Fruit fly (Drosophila melanogaster) whole organism, embryonic: ENCODE data around the gene Dhc36C.

Experiments used
- CG1024 ChIP-seq: fragments of 200-800 bp; sonication (Bioruptor generic); IDR thresholded peaks from 2 replicates; pipeline ENCODE4 v1.3.6; 2022; ENCODE audit warnings: missing biosample characterization, missing genetic modification characterization
- CG10565 ChIP-seq: fragments of 200-800 bp; sonication (Bioruptor generic); optimal IDR thresholded peaks from 3 replicates; lab custom pipeline; 2016; ENCODE audit warnings: missing biosample characterization, mild to moderate bottlenecking, missing genetic modification characterization
- CG11456 ChIP-seq: fragments of 200-800 bp; sonication (Bioruptor generic); IDR thresholded peaks from 3 replicates; pipeline ENCODE4 v1.3.6; 2022; ENCODE audit warnings: missing biosample characterization, missing genetic modification characterization
- CG11723 ChIP-seq: fragments of 200-800 bp; sonication (Bioruptor generic); optimal IDR thresholded peaks from 2 replicates; lab custom pipeline; 2017; ENCODE audit warnings: missing biosample characterization, mild to moderate bottlenecking, missing genetic modification characterization
- CG12071 ChIP-seq: fragments of 200-800 bp; sonication (Bioruptor generic); optimal IDR thresholded peaks from 3 replicates; lab custom pipeline; 2018; ENCODE audit warnings: missing biosample characterization, mild to moderate bottlenecking, missing genetic modification characterization
- CG12236 ChIP-seq: fragments of 200-800 bp; sonication (Bioruptor generic); optimal IDR thresholded peaks from 2 replicates; lab custom pipeline; 2016; ENCODE audit warnings: missing biosample characterization, missing genetic modification characterization
- CG14050 ChIP-seq: fragments of 200-800 bp; sonication (Bioruptor generic); IDR thresholded peaks from 3 replicates; pipeline ENCODE4 v1.3.6; 2022; ENCODE audit warnings: missing biosample characterization, missing genetic modification characterization
- CG14710 ChIP-seq: fragments of 200-800 bp; sonication (Bioruptor generic); optimal IDR thresholded peaks from 3 replicates; lab custom pipeline; 2019; ENCODE audit warnings: missing biosample characterization, mild to moderate bottlenecking, missing genetic modification characterization, moderate library complexity
- CG15479 ChIP-seq: fragments of 200-800 bp; sonication (Bioruptor generic); optimal IDR thresholded peaks from 3 replicates; lab custom pipeline; 2019; ENCODE audit warnings: missing biosample characterization, mild to moderate bottlenecking, missing genetic modification characterization, moderate library complexity
- CG15601 ChIP-seq: fragments of 200-800 bp; sonication (Bioruptor generic); optimal IDR thresholded peaks from 3 replicates; lab custom pipeline; 2019; ENCODE audit warnings: missing biosample characterization, mild to moderate bottlenecking, missing genetic modification characterization, moderate library complexity
- CG16779 ChIP-seq: fragments of 200-800 bp; sonication (Bioruptor generic); IDR thresholded peaks from 2 replicates; pipeline ENCODE4 v1.3.6; 2022; ENCODE audit warnings: missing biosample characterization, missing genetic modification characterization
- CG17328 ChIP-seq: fragments of 200-800 bp; sonication (Bioruptor generic); IDR thresholded peaks from 2 replicates; pipeline ENCODE4 v1.3.6; 2022; ENCODE audit warnings: missing biosample characterization, missing genetic modification characterization
- CG17385 ChIP-seq: fragments of 200-800 bp; sonication (Bioruptor generic); optimal IDR thresholded peaks from 3 replicates; lab custom pipeline; 2018; ENCODE audit warnings: missing biosample characterization, mild to moderate bottlenecking, missing genetic modification characterization
- CG31441 ChIP-seq: fragments of 200-800 bp; sonication (Bioruptor generic); IDR thresholded peaks from 2 replicates; pipeline ENCODE4 v1.3.6; 2022; ENCODE audit warnings: missing biosample characterization, missing genetic modification characterization
- CG32532 ChIP-seq: fragments of 200-800 bp; sonication (Bioruptor generic); IDR thresholded peaks from 2 replicates; pipeline ENCODE4 v1.3.6; 2022; ENCODE audit warnings: missing biosample characterization, missing genetic modification characterization
- CG32767 ChIP-seq: fragments of 200-800 bp; sonication (Bioruptor generic); IDR thresholded peaks from 2 replicates; pipeline ENCODE4 v1.3.6; 2022; ENCODE audit warnings: missing biosample characterization, missing genetic modification characterization
- CG5953 ChIP-seq: fragments of 200-800 bp; sonication (Bioruptor generic); IDR thresholded peaks from 2 replicates; pipeline ENCODE4 v1.3.6; 2022; ENCODE audit warnings: missing biosample characterization, missing genetic modification characterization
- CG6175 ChIP-seq: fragments of 200-800 bp; sonication (Bioruptor generic); IDR thresholded peaks from 3 replicates; pipeline ENCODE4 v1.3.6; 2022; ENCODE audit warnings: missing biosample characterization, missing genetic modification characterization
- CG6654 ChIP-seq: fragments of 200-800 bp; sonication (Bioruptor generic); optimal IDR thresholded peaks from 2 replicates; lab custom pipeline; 2017; ENCODE audit warnings: missing biosample characterization, mild to moderate bottlenecking, missing genetic modification characterization
- Dbx ChIP-seq: fragments of 200-800 bp; sonication (Bioruptor generic); IDR thresholded peaks from 3 replicates; pipeline ENCODE4 v1.3.6; 2022; ENCODE audit warnings: missing biosample characterization, missing genetic modification characterization
- Hsf ChIP-seq: fragments of 200-800 bp; sonication (Bioruptor generic); optimal IDR thresholded peaks from 3 replicates; lab custom pipeline; 2016; ENCODE audit warnings: missing biosample characterization, missing genetic modification characterization
- Jarid2 ChIP-seq: fragments of 200-800 bp; sonication (Bioruptor generic); optimal IDR thresholded peaks from 3 replicates; lab custom pipeline; 2017; ENCODE audit warnings: mild to moderate bottlenecking, missing biosample characterization, missing genetic modification reagents, missing genetic modification characterization
- Lpt ChIP-seq: fragments of >200 bp; optimal IDR thresholded peaks from 2 replicates; lab custom pipeline; 2018; ENCODE audit warnings: missing biosample characterization, missing genetic modification characterization
- Mad ChIP-seq: fragments of 200-800 bp; sonication (Bioruptor generic); optimal IDR thresholded peaks from 2 replicates; lab custom pipeline; 2016; ENCODE audit warnings: missing biosample characterization, missing genetic modification characterization
- NC2β ChIP-seq: fragments of 200-800 bp; sonication (Bioruptor generic); optimal IDR thresholded peaks from 2 replicates; lab custom pipeline; 2016; ENCODE audit warnings: missing biosample characterization, missing genetic modification characterization
- NK7.1 ChIP-seq: fragments of 200-800 bp; sonication (Bioruptor generic); optimal IDR thresholded peaks from 3 replicates; lab custom pipeline; 2016; ENCODE audit warnings: missing biosample characterization, missing genetic modification characterization
- Optix ChIP-seq: fragments of 200-800 bp; sonication (Bioruptor generic); IDR thresholded peaks from 3 replicates; pipeline ENCODE4 v1.3.6; 2022; ENCODE audit warnings: missing biosample characterization, missing genetic modification characterization
- Side ChIP-seq: fragments of 200-800 bp; sonication (Bioruptor generic); optimal IDR thresholded peaks from 2 replicates; lab custom pipeline; 2016; ENCODE audit warnings: missing biosample characterization, missing genetic modification characterization
- Sry-β ChIP-seq: fragments of 200-800 bp; sonication (Bioruptor generic); optimal IDR thresholded peaks from 2 replicates; lab custom pipeline; 2018; ENCODE audit warnings: missing biosample characterization, mild to moderate bottlenecking, missing genetic modification characterization, moderate library complexity
- Sry-δ ChIP-seq: fragments of 200-800 bp; sonication (Bioruptor generic); optimal IDR thresholded peaks from 2 replicates; lab custom pipeline; 2016; ENCODE audit warnings: missing biosample characterization, missing genetic modification characterization
- Vsx1 ChIP-seq: fragments of 200-800 bp; sonication (Bioruptor generic); optimal IDR thresholded peaks from 2 replicates; lab custom pipeline; 2017; ENCODE audit warnings: missing biosample characterization, mild to moderate bottlenecking, missing genetic modification characterization, missing genetic modification reagents
- bsh ChIP-seq, 2 experiments: fragments of 200-800 bp; sonication (Bioruptor generic); optimal IDR thresholded peaks; 2 replicates each; lab custom pipeline; 2017 to 2018; ENCODE audit warnings: mild to moderate bottlenecking in 2 of 2, missing biosample characterization in 2 of 2, missing genetic modification characterization in 2 of 2, moderate library complexity in 1 of 2
- cad ChIP-seq: fragments of >200 bp; optimal IDR thresholded peaks from 2 replicates; lab custom pipeline; 2017; ENCODE audit warnings: missing biosample characterization, missing genetic modification characterization
- cwo ChIP-seq: fragments of 200-800 bp; sonication (Bioruptor generic); optimal IDR thresholded peaks from 3 replicates; lab custom pipeline; 2017; ENCODE audit warnings: missing biosample characterization, missing genetic modification characterization, mild to moderate bottlenecking, moderate library complexity, missing genetic modification reagents
- dati ChIP-seq: fragments of 200-800 bp; sonication (Bioruptor generic); IDR thresholded peaks from 2 replicates; pipeline ENCODE4 v1.3.6; 2022; ENCODE audit warnings: missing biosample characterization, missing genetic modification characterization
- ems ChIP-seq: fragments of 200-800 bp; sonication (Bioruptor generic); optimal IDR thresholded peaks from 3 replicates; lab custom pipeline; 2016; ENCODE audit warnings: missing biosample characterization, missing genetic modification characterization
- ewg ChIP-seq: fragments of 200-800 bp; sonication (Bioruptor generic); optimal IDR thresholded peaks from 3 replicates; lab custom pipeline; 2017; ENCODE audit warnings: mild to moderate bottlenecking, missing biosample characterization, missing genetic modification reagents, missing genetic modification characterization
- exex ChIP-seq: fragments of 200-800 bp; sonication (Bioruptor generic); optimal IDR thresholded peaks from 4 replicates; lab custom pipeline; 2018; ENCODE audit warnings: missing biosample characterization, mild to moderate bottlenecking, missing genetic modification characterization, moderate library complexity
- grau ChIP-seq: fragments of 200-800 bp; optimal IDR thresholded peaks from 3 replicates; lab custom pipeline; 2019; ENCODE audit warnings: missing biosample characterization, mild to moderate bottlenecking, missing genetic modification characterization, moderate library complexity
- insv ChIP-seq, 2 experiments: fragments of 200-800 bp; sonication (Bioruptor generic); optimal IDR thresholded peaks; 3 replicates each; lab custom pipeline; 2016 to 2018; ENCODE audit warnings: missing biosample characterization in 2 of 2, missing genetic modification characterization in 2 of 2
- lbe ChIP-seq: fragments of 200-800 bp; sonication (Bioruptor generic); optimal IDR thresholded peaks from 2 replicates; lab custom pipeline; 2016; ENCODE audit warnings: missing biosample characterization, mild to moderate bottlenecking, missing genetic modification characterization
- p53 ChIP-seq: fragments of 200-800 bp; sonication (Bioruptor generic); optimal IDR thresholded peaks from 2 replicates; lab custom pipeline; 2016; ENCODE audit warnings: missing biosample characterization, missing genetic modification characterization
- ranshi ChIP-seq: fragments of 200-800 bp; sonication (Bioruptor generic); IDR thresholded peaks from 2 replicates; pipeline ENCODE4 v1.3.6; 2022; ENCODE audit warnings: missing biosample characterization, missing genetic modification characterization
- run ChIP-seq: fragments of 200-800 bp; sonication (Bioruptor generic); optimal IDR thresholded peaks from 3 replicates; lab custom pipeline; 2018; ENCODE audit warnings: missing biosample characterization, mild to moderate bottlenecking, missing genetic modification characterization
- sc ChIP-seq, 3 experiments: fragments of >200 bp in 2 of 3; fragments of 200-800 bp in 1 of 3; sonication (Bioruptor generic) in 1 of 3; optimal IDR thresholded peaks; 2 replicates in 2 of 3; 3 replicates in 1 of 3; lab custom pipeline; 2017; ENCODE audit warnings: mild to moderate bottlenecking in 1 of 3, missing biosample characterization in 1 of 3, missing genetic modification characterization in 1 of 3, missing genetic modification reagents in 1 of 3
- scrt ChIP-seq: fragments of 200-800 bp; sonication (Bioruptor generic); optimal IDR thresholded peaks from 2 replicates; lab custom pipeline; 2018; ENCODE audit warnings: missing biosample characterization, mild to moderate bottlenecking, missing genetic modification characterization, moderate library complexity
- sob ChIP-seq: fragments of 200-800 bp; sonication (Bioruptor generic); IDR thresholded peaks from 2 replicates; pipeline ENCODE4 v1.3.6; 2022; ENCODE audit warnings: missing biosample characterization, missing genetic modification characterization
- tna ChIP-seq: fragments of 200-800 bp; sonication (Bioruptor generic); IDR thresholded peaks from 2 replicates; pipeline ENCODE4 v1.3.6; 2022; ENCODE audit warnings: missing biosample characterization, missing genetic modification characterization; ENCODE audit not compliant: partially characterized antibody
- unpg ChIP-seq: fragments of 200-800 bp; sonication (Bioruptor generic); optimal IDR thresholded peaks from 3 replicates; lab custom pipeline; 2018; ENCODE audit warnings: missing biosample characterization, mild to moderate bottlenecking, missing genetic modification characterization, moderate library complexity
- vfl ChIP-seq: fragments of 200-800 bp; sonication (Bioruptor generic); optimal IDR thresholded peaks from 2 replicates; lab custom pipeline; 2016; ENCODE audit warnings: missing biosample characterization, missing genetic modification characterization

The Dhc36C gene

DNA sequence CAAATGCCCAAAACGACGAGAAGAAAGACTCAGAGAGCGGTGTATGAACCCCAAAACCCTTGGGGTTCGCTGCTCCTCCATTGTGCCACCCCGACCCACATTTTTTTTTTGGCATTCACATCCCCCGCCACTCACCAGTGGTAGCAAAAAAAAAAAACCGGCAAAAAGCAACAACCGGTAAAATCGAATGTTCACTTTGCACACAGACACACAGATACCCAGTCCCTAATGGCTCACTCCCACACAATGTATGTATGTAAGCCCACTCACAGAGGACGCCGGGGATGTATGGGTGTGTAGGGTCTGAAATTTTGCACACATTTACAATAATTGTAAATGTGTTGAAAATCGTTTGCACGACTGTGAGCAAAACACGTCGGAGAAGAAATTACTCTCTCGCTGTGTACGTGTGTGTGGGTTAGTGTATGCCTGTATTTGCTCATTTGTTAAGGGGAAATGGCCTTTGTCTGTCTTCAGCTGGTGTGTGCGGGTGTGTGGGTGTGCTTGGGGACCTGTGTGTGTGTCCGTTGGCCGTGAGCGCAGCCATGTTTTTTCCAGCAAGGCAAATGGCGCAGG is 73.2 kb downstream of the Dhc36C start:
- TF ChIP-seq unpg (GFP tag; lab: Kevin White, UChicago): no peak
- no peak for TF ChIP-seq sob
- 0 out of 2 replicates have a peak, but pooled peaks have one; percentile 5 for TF ChIP-seq CG1024 (GFP tag; lab: Robert Waterston, UW)
- no peak for TF ChIP-seq CG17328 (GFP tag; lab: Robert Waterston, UW)
- TF ChIP-seq Sry-δ (GFP tag; lab: Kevin White, UChicago): no peak
- no peak for TF ChIP-seq Mad (GFP tag; lab: Kevin White, UChicago)
- TF ChIP-seq Side (GFP tag; lab: Kevin White, UChicago): no peak
- no peak for TF ChIP-seq run (tag; lab: Kevin White, UChicago)
- no peak for TF ChIP-seq p53 (GFP tag; lab: Kevin White, UChicago)
- TF ChIP-seq scrt (GFP tag; lab: Kevin White, UChicago): peak; percentile 73
- TF ChIP-seq Jarid2 (GFP tag; lab: Kevin White, UChicago): no peak
- TF ChIP-seq tna: no peak
- TF ChIP-seq CG31441 (GFP tag; lab: Robert Waterston, UW): no peak
- no peak for TF ChIP-seq CG32532
- TF ChIP-seq CG14050: no peak
- no peak for TF ChIP-seq CG15479 (GFP tag; lab: Kevin White, UChicago)
- TF ChIP-seq dati: 0 out of 2 replicates have a peak, but pooled peaks have one; percentile 3
- no peak for TF ChIP-seq exex (tag; lab: Kevin White, UChicago)
- no peak for TF ChIP-seq CG32767 (GFP tag; lab: Robert Waterston, UW)
- TF ChIP-seq Hsf: no peak
- TF ChIP-seq CG6654 (GFP tag; lab: Kevin White, UChicago): no peak
- TF ChIP-seq vfl (GFP tag; lab: Kevin White, UChicago): no peak
- no peak for TF ChIP-seq NC2β (GFP tag; lab: Kevin White, UChicago)
- TF ChIP-seq ewg (GFP tag; lab: Kevin White, UChicago): peak; percentile 78
- no peak for TF ChIP-seq lbe (GFP tag; lab: Kevin White, UChicago)
- no peak for TF ChIP-seq CG11723 (GFP tag; lab: Kevin White, UChicago)
- no peak for TF ChIP-seq sc (optimal IDR thresholded peaks at IDR 0.05; lab: Kevin White, UChicago)
- TF ChIP-seq sc (GFP tag; optimal IDR thresholded peaks at IDR 0.05; lab: Kevin White, UChicago): no peak
- no peak for TF ChIP-seq CG12071 (GFP tag; lab: Kevin White, UChicago)
- no peak for TF ChIP-seq cad (GFP tag; lab: Kevin White, UChicago)
- TF ChIP-seq Vsx1 (GFP tag; lab: Kevin White, UChicago): no peak
- no peak for TF ChIP-seq CG6175
- TF ChIP-seq Lpt (GFP tag; lab: Kevin White, UChicago): no peak
- no peak for TF ChIP-seq NK7.1
- no peak for TF ChIP-seq CG10565
- no peak for TF ChIP-seq grau (tag; lab: Kevin White, UChicago)
- TF ChIP-seq CG11456 (GFP tag; lab: Robert Waterston, UW): no peak
- TF ChIP-seq Optix (GFP tag; lab: Robert Waterston, UW): no peak
- TF ChIP-seq insv (GFP tag; optimal IDR thresholded peaks at IDR 0.05; lab: Kevin White, UChicago): no peak
- TF ChIP-seq ems: no peak
- no peak for TF ChIP-seq cwo (GFP tag; lab: Kevin White, UChicago)
- no peak for TF ChIP-seq Sry-β
- no peak for TF ChIP-seq ranshi (GFP tag; lab: Robert Waterston, UW)
- TF ChIP-seq bsh (GFP tag; optimal IDR thresholded peaks at IDR 0.05; lab: Kevin White, UChicago): no peak
- no peak for TF ChIP-seq CG14710
- TF ChIP-seq CG12236 (GFP tag; lab: Kevin White, UChicago): no peak
- 0 out of 3 replicates have a peak, but pooled peaks have one; percentile 32 for TF ChIP-seq Dbx (GFP tag; lab: Robert Waterston, UW)
- TF ChIP-seq CG5953 (GFP tag; lab: Robert Waterston, UW): no peak
- TF ChIP-seq CG15601: no peak
- peak; percentile 52; the same call in 1 of the 2 replicates for TF ChIP-seq CG16779 (GFP tag; lab: Robert Waterston, UW)
- TF ChIP-seq CG17385 (GFP tag; lab: Kevin White, UChicago): no peak
